Worm (Caenorhabditis elegans) whole organism, mixed stage, embryonic: Measurements from ENCODE around the gene F59A6.11.

Experiments used
- blmp-1 ChIP-seq: fragments of 150-350 bp; optimal IDR thresholded peaks from 2 replicates; lab custom pipeline; 2014; ENCODE audit warnings: missing biosample characterization, missing genetic modification characterization
- ces-1 ChIP-seq: fragments of 150-350 bp; optimal IDR thresholded peaks from 2 replicates; lab custom pipeline; 2014; ENCODE audit warnings: missing biosample characterization, missing genetic modification reagents, missing genetic modification characterization
- cnd-1 ChIP-seq: fragments of 200-800 bp; sonication (Bioruptor generic); optimal IDR thresholded peaks from 2 replicates; lab custom pipeline; 2018; ENCODE audit warnings: mild to moderate bottlenecking, missing genetic modification characterization, missing compliant biosample characterization
- nhr-2 ChIP-seq: fragments of 150-350 bp; optimal IDR thresholded peaks from 2 replicates; lab custom pipeline; 2014; ENCODE audit warnings: missing biosample characterization, missing genetic modification characterization
- nhr-237 ChIP-seq: fragments of 150-350 bp; optimal IDR thresholded peaks from 2 replicates; lab custom pipeline; 2014; ENCODE audit warnings: missing biosample characterization, missing genetic modification characterization
- snpc-4 ChIP-seq: fragments of 150-350 bp; optimal IDR thresholded peaks from 2 replicates; lab custom pipeline; 2014; ENCODE audit warnings: missing biosample characterization, missing genetic modification characterization
- unc-120 ChIP-seq: sonication (generic microtip); optimal IDR thresholded peaks from 2 replicates; lab custom pipeline; 2017; ENCODE audit warnings: missing genetic modification characterization, missing compliant biosample characterization; ENCODE audit not compliant: poor library complexity, severe bottlenecking
- unc-62 ChIP-seq: fragments of 150-350 bp; optimal IDR thresholded peaks from 2 replicates; lab custom pipeline; 2014; ENCODE audit warnings: missing biosample characterization, missing genetic modification reagents, missing genetic modification characterization

DNA sequence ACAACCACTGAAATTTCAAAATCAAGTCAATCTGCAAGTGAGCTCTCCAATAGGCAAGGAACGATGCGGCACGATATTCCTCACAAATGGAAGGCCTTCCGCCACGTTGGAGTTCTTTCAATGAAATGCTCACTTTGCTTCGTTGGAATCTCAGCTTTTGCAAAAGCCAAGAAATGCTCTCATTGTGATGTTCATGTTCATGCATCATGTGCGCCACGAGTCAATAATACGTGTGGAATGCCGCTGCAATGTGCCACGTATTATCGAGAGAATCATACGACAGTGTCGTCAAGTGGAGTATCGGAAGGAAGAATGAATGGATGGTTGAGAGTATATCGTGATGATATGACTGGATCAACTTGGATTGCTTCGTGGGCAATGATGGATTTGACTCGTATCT is 3.3 kb upstream of the F59A6.11 start:
- TF ChIP-seq snpc-4 (no peak), ces-1 (GFP tag; lab: Kevin White, UChicago) (no peak), nhr-237 (tag; lab: Kevin White, UChicago) (no peak), unc-62 (GFP tag; lab: Kevin White, UChicago) (no peak), nhr-2 (tag; lab: Kevin White, UChicago) (no peak), unc-120 (tag; lab: Kevin White, UChicago) (no peak), cnd-1 (no peak), blmp-1 (no peak)
